Fruit fly (Drosophila melanogaster): ENCODE measurements around the gene Set.
A peak's percentile ranks its signal among the peaks of the same experiment; 100 is the strongest.

The Set gene

DNA sequence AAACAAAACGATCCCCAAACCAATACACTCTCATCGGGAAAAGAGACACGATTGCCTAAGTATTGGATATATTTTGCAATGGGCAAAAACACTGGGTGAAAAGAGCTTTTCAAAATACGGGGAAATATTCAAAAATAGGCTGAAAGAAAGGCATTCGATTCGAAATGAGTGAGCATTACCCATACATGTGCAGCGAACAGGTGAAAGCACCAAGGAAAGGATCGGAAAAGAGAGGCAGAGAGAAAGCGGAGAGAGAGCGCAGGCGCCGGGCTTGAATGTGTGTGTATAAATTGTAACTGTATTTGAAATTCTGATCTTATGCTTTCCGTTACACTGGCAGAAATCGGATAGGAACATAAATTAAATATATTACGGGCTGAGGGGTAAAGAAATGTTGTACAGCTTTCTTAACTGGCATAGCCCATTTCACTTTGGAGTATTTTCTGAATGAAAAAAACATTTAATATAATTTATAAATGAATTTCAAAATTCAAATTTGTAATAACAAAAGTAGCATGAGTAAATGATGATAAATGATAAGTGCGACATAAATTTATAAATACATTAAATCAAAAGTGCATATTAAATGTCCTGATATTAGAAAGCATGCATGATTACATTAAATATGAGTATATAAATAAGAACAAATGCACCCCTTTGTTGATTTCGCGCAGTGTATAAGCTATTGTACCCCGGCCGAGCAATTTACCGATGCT is 17.4 kb downstream of the Set start (continued):
- peak; percentile 45 for TF ChIP-seq CG30020 (tag; optimal IDR thresholded peaks at IDR 0.05)
- TF ChIP-seq sim (GFP tag; IDR thresholded peaks at IDR 0.05) = peak; percentile 36; the same call in 1 of the 2 replicates
- TF ChIP-seq CG2889 (GFP tag; IDR thresholded peaks at IDR 0.05) = no peak
- TF ChIP-seq pita (GFP tag; optimal IDR thresholded peaks at IDR 0.05) = no peak
- peak; percentile 39; the same call in 1 of the 2 replicates for TF ChIP-seq ssp (GFP tag; IDR thresholded peaks at IDR 0.05)
- peak; percentile 65 for TF ChIP-seq Abd-B (GFP tag; optimal IDR thresholded peaks at IDR 0.05)
- peak; percentile 18; the same call in 1 of the 2 replicates for TF ChIP-seq CG1024 (GFP tag; IDR thresholded peaks at IDR 0.05)
- TF ChIP-seq maf-S (GFP tag; optimal IDR thresholded peaks at IDR 0.05) = no peak
- TF ChIP-seq CG4707 (GFP tag; optimal IDR thresholded peaks at IDR 0.05) = peak; percentile 8
- TF ChIP-seq vvl (GFP tag; IDR thresholded peaks at IDR 0.05) = no peak
- peak; percentile 56 for TF ChIP-seq cato (GFP tag; optimal IDR thresholded peaks at IDR 0.05; ENCODE audit: borderline replicate concordance)
- TF ChIP-seq NfI (GFP tag; optimal IDR thresholded peaks at IDR 0.05) = peak; percentile 65
- TF ChIP-seq salm (tag; optimal IDR thresholded peaks at IDR 0.05) = peak; percentile 31
- TF ChIP-seq CG10565 (GFP tag; optimal IDR thresholded peaks at IDR 0.05) = no peak
- TF ChIP-seq odd (GFP tag; optimal IDR thresholded peaks at IDR 0.05) = peak; percentile 46
- TF ChIP-seq tap (tag; optimal IDR thresholded peaks at IDR 0.05) = peak; percentile 43
- peak; percentile 28; the same call in 1 of the 2 replicates for TF ChIP-seq wor (GFP tag; IDR thresholded peaks at IDR 0.05)
- TF ChIP-seq Ada2b (GFP tag; IDR thresholded peaks at IDR 0.05) = peak; percentile 19; the same call in 1 of the 2 replicates
- no peak for TF ChIP-seq CG6272 (GFP tag; IDR thresholded peaks at IDR 0.05)
- no peak for TF ChIP-seq Antp (GFP tag; optimal IDR thresholded peaks at IDR 0.05)
- no peak for TF ChIP-seq sens-2 (GFP tag; IDR thresholded peaks at IDR 0.05)
- TF ChIP-seq E2f1 (GFP tag; IDR thresholded peaks at IDR 0.05) = peak; percentile 32; the same call in 1 of the 2 replicates
- no peak for TF ChIP-seq HLH54F (GFP tag; optimal IDR thresholded peaks at IDR 0.05)
- TF ChIP-seq CG18619 (GFP tag; optimal IDR thresholded peaks at IDR 0.05) = peak; percentile 76
- TF ChIP-seq ranshi (GFP tag; IDR thresholded peaks at IDR 0.05) = 0 out of 2 replicates have a peak, but pooled peaks have one; percentile 33
- peak; percentile 54 for TF ChIP-seq CG15696 (tag; optimal IDR thresholded peaks at IDR 0.05)
- TF ChIP-seq z (GFP tag; IDR thresholded peaks at IDR 0.05) = no peak
- TF ChIP-seq bsh (GFP tag; optimal IDR thresholded peaks at IDR 0.05) = peak in 1 of 2 experiments; percentile 71
- TF ChIP-seq ara (GFP tag; IDR thresholded peaks at IDR 0.05) = peak; percentile 55; the same call in 1 of the 2 replicates
- no peak for TF ChIP-seq prd (optimal IDR thresholded peaks at IDR 0.05)
- TF ChIP-seq prd (GFP tag; IDR thresholded peaks at IDR 0.05) = peak; percentile 61; the same call in 2 of the 3 replicates
- peak; percentile 61 for TF ChIP-seq CG8359 (GFP tag; optimal IDR thresholded peaks at IDR 0.05; ENCODE audit: borderline replicate concordance)
- TF ChIP-seq B-H1 (GFP tag; IDR thresholded peaks at IDR 0.05) = no peak
- TF ChIP-seq CG7271 (tag; optimal IDR thresholded peaks at IDR 0.05) = peak; percentile 16
- TF ChIP-seq Dek (tag; optimal IDR thresholded peaks at IDR 0.05) = peak; percentile 20
- TF ChIP-seq sima (GFP tag; optimal IDR thresholded peaks at IDR 0.05) = no peak
- TF ChIP-seq scrt (GFP tag; optimal IDR thresholded peaks at IDR 0.05) = peak; percentile 47
- peak; percentile 84 for TF ChIP-seq Oli (tag; optimal IDR thresholded peaks at IDR 0.05)
- no peak for TF ChIP-seq Sry-β (GFP tag; optimal IDR thresholded peaks at IDR 0.05)
- TF ChIP-seq CG9797 (GFP tag; optimal IDR thresholded peaks at IDR 0.05) = no peak
- TF ChIP-seq wek (GFP tag; optimal IDR thresholded peaks at IDR 0.05) = no peak
- no peak for TF ChIP-seq CG3726 (GFP tag; IDR thresholded peaks at IDR 0.05)
- TF ChIP-seq CG10979 (tag; optimal IDR thresholded peaks at IDR 0.05) = peak; percentile 87
- TF ChIP-seq sug (tag; optimal IDR thresholded peaks at IDR 0.05) = peak; percentile 62
- TF ChIP-seq nom (GFP tag; optimal IDR thresholded peaks at IDR 0.05) = no peak
- no peak for TF ChIP-seq CG32772 (GFP tag; IDR thresholded peaks at IDR 0.05)
- TF ChIP-seq Blimp-1 (GFP tag; optimal IDR thresholded peaks at IDR 0.05) = peak; percentile 70
- peak; percentile 16; the same call in 1 of the 2 replicates for TF ChIP-seq CG32532 (GFP tag; IDR thresholded peaks at IDR 0.05)
- no peak; the same call in none of the 3 replicates for TF ChIP-seq dysf (GFP tag; IDR thresholded peaks at IDR 0.05)

Data from whole organism, embryonic.